Worm (Caenorhabditis elegans): Measurements from ENCODE around the gene EEED8.2.

ce11 chrII:5425633-5426032 is 9.1 kb downstream of the EEED8.2 start, which contains the start of gene F07F6.8:
- TF ChIP-seq tab-1 (GFP tag; IDR thresholded peaks at IDR 0.05) (no peak), T22C8.4 (GFP tag; IDR thresholded peaks at IDR 0.05) (no peak), cog-1 (tag; optimal IDR thresholded peaks at IDR 0.05) (no peak), flt-1 (GFP tag; IDR thresholded peaks at IDR 0.05) (no peak), klf-2 (GFP tag; conservative IDR thresholded peaks at IDR 0.05) (no peak), med-1 (GFP tag; optimal IDR thresholded peaks at IDR 0.05; ENCODE audit: insufficient read depth) (no peak), ztf-29 (GFP tag; IDR thresholded peaks at IDR 0.05) (no peak), ztf-23 (GFP tag; IDR thresholded peaks at IDR 0.05) (no peak)

Measured in whole organism, midembryonic.